Fruit fly (Drosophila melanogaster): ENCODE data around the gene CG42821.
"Not testable (repeated sequence)": the region's sequence is repeated elsewhere in the genome, so short reads cannot be mapped to it uniquely, and the experiment has no call there.

Gene CG42821

dm6 chr3R:17430481-17430880 is 17.6 kb downstream of the CG42821 start:
- TF ChIP-seq CG8301 (tag; optimal IDR thresholded peaks at IDR 0.05), result peak; percentile 58
- TF ChIP-seq CG8159 (tag; optimal IDR thresholded peaks at IDR 0.05), result no peak
- no peak for TF ChIP-seq CG34367 (tag; optimal IDR thresholded peaks at IDR 0.05)
- TF ChIP-seq CG15710 (tag; optimal IDR thresholded peaks at IDR 0.05), result no peak
- TF ChIP-seq CG13204 (GFP tag; optimal IDR thresholded peaks at IDR 0.05), result no peak
- peak; percentile 74; the same call in 2 of the 3 replicates for TF ChIP-seq CG4496 (GFP tag; IDR thresholded peaks at IDR 0.05)
- no peak for TF ChIP-seq gl (tag; optimal IDR thresholded peaks at IDR 0.05)
- no peak for TF ChIP-seq Pif1B (GFP tag; optimal IDR thresholded peaks at IDR 0.05)
- TF ChIP-seq fd96Ca (GFP tag; IDR thresholded peaks at IDR 0.05), result no peak; the same call in 2 of the 3 replicates
- TF ChIP-seq Ets98B (GFP tag; IDR thresholded peaks at IDR 0.05), result peak; percentile 64
- TF ChIP-seq Pif1A (GFP tag; optimal IDR thresholded peaks at IDR 0.05), result no peak
- peak; percentile 41 for TF ChIP-seq CG14655 (GFP tag; optimal IDR thresholded peaks at IDR 0.05)
- no peak for TF ChIP-seq rn (GFP tag; IDR thresholded peaks at IDR 0.05)
- TF ChIP-seq CG32121 (GFP tag; IDR thresholded peaks at IDR 0.05), result peak; percentile 60
- no peak for TF ChIP-seq CG10348 (GFP tag; IDR thresholded peaks at IDR 0.05)

DNA sequence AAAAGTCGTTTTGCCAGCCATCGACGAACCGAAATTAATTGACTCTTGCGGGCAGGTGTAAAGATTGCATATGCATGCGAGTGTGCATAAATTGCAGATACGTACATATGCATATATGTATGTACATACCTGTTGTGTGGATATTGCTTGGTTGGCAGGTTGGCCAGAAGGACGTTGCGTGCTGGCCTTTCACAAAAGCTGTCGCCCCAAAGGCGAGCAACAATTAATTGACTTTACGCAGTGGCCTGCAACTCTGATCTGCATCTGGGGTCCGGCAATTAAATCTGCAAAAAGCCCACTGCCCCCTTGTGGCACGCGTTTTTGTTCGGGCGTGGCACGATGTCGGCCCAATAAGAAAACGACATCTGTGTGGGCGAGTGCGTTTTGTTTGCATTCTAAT is 20.2 kb downstream of the CG42821 start:
- TF ChIP-seq CG34367 (tag; optimal IDR thresholded peaks at IDR 0.05) (no peak), CG14655 (GFP tag; optimal IDR thresholded peaks at IDR 0.05) (no peak), CG12605 (GFP tag; IDR thresholded peaks at IDR 0.05) (no peak), gl (tag; optimal IDR thresholded peaks at IDR 0.05) (no peak), fd96Ca (GFP tag; IDR thresholded peaks at IDR 0.05) (no peak), CG8301 (tag; optimal IDR thresholded peaks at IDR 0.05) (no peak), EcR (GFP tag; optimal IDR thresholded peaks at IDR 0.05) (no peak), rn (GFP tag; IDR thresholded peaks at IDR 0.05) (no peak)

dm6 chr3R:17434330-17434729 is 21.5 kb downstream of the CG42821 start, which contains the start of gene CG44090:
TSS of gene CG44090 (minus strand) at chr3R:17434430.
- TF ChIP-seq gl (tag; optimal IDR thresholded peaks at IDR 0.05), result no peak
- no peak for TF ChIP-seq CG34367 (tag; optimal IDR thresholded peaks at IDR 0.05)
- TF ChIP-seq CG8301 (tag; optimal IDR thresholded peaks at IDR 0.05), result no peak

dm6 chr3R:17440628-17441027 is 27.8 kb downstream of the CG42821 start, which contains the start of gene CG14331:
TSS of gene CG14331 (minus strand) at chr3R:17440728.
- TF ChIP-seq Ets98B (GFP tag; IDR thresholded peaks at IDR 0.05), result no peak
- TF ChIP-seq CG4496 (GFP tag; IDR thresholded peaks at IDR 0.05), result no peak
- TF ChIP-seq rn (GFP tag; IDR thresholded peaks at IDR 0.05), result no peak
- TF ChIP-seq CG32121 (GFP tag; IDR thresholded peaks at IDR 0.05), result no peak
- TF ChIP-seq Pif1B (GFP tag; optimal IDR thresholded peaks at IDR 0.05), result no peak
- no peak for TF ChIP-seq CG12605 (GFP tag; IDR thresholded peaks at IDR 0.05)

DNA sequence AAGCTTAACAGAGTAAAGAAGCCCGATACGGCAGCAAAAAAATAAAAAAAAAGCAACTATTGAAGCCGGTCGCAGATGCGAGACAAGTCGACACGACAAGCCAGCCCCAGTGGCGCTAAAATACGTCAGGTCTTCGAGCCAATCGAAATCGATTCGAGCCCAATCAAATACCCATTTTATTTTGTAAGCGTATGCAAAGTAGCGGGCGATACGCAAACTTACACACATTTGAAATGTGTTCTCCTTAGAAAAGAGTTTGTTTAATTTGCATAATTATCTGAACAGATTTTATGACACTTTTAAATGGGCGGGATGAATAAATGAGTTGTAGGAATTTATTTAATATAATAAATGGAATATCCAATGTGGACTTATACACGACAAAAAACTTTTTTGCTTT is 34.7 kb downstream of the CG42821 start:
- no peak for TF ChIP-seq CG4496 (GFP tag; IDR thresholded peaks at IDR 0.05)

DNA sequence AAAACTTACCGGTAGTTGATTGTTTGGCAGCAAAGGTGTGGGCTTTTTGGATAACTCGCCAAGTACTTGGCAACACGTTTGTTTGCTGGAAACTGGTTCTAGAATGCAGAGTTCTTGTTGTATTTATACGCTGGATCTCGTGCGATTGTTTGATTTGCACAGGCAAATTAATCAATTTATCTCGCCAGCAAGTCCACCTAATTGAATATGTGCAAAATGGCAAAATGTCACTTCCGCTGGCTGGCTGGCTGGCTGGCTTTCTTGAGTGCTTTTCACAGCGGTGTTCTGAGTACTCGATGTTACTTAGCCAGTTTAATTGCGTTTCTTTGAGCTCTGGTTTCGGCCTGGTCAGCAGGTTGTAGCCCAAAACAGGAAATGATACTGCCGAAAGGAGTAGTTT is 35.9 kb downstream of the CG42821 start, which contains the start of gene Eh:
Gene Eh, minus strand, starts transcription at position 101 of the 400 bp plus-strand sequence.
- no peak for TF ChIP-seq CG8159 (tag; optimal IDR thresholded peaks at IDR 0.05)
- TF ChIP-seq EcR (GFP tag; optimal IDR thresholded peaks at IDR 0.05), result no peak
- no peak for TF ChIP-seq rn (GFP tag; IDR thresholded peaks at IDR 0.05)
- no peak for TF ChIP-seq Snoo (tag; optimal IDR thresholded peaks at IDR 0.05)
- no peak for TF ChIP-seq CG4496 (GFP tag; IDR thresholded peaks at IDR 0.05)
- no peak for TF ChIP-seq CG17806 (tag; optimal IDR thresholded peaks at IDR 0.05)
- no peak for TF ChIP-seq gl (tag; optimal IDR thresholded peaks at IDR 0.05)
- TF ChIP-seq fd96Ca (GFP tag; IDR thresholded peaks at IDR 0.05), result no peak
- no peak for TF ChIP-seq CG15710 (tag; optimal IDR thresholded peaks at IDR 0.05)
- TF ChIP-seq CG32121 (GFP tag; IDR thresholded peaks at IDR 0.05), result no peak
- no peak for TF ChIP-seq CG13204 (GFP tag; optimal IDR thresholded peaks at IDR 0.05)
- no peak for TF ChIP-seq CG14655 (GFP tag; optimal IDR thresholded peaks at IDR 0.05)
- no peak for TF ChIP-seq Pif1A (GFP tag; optimal IDR thresholded peaks at IDR 0.05)
- TF ChIP-seq Ets98B (GFP tag; IDR thresholded peaks at IDR 0.05), result no peak
- TF ChIP-seq CG10348 (GFP tag; IDR thresholded peaks at IDR 0.05), result no peak
- no peak for TF ChIP-seq D1 (tag; optimal IDR thresholded peaks at IDR 0.05)
- TF ChIP-seq CG34367 (tag; optimal IDR thresholded peaks at IDR 0.05), result no peak
- no peak for TF ChIP-seq CG12605 (GFP tag; IDR thresholded peaks at IDR 0.05)
- TF ChIP-seq CG9948 (tag; optimal IDR thresholded peaks at IDR 0.05), result no peak

- TF ChIP-seq D1 (tag; optimal IDR thresholded peaks at IDR 0.05) (peak; percentile 86), Pif1A (GFP tag; optimal IDR thresholded peaks at IDR 0.05) (no peak)
Observed at dm6 chr3R:17449402-17449801, 36.5 kb downstream of the CG42821 start.

- TF ChIP-seq Ets98B (GFP tag; IDR thresholded peaks at IDR 0.05); CG8301 (tag; optimal IDR thresholded peaks at IDR 0.05); CG10348 (GFP tag; IDR thresholded peaks at IDR 0.05): not testable (repeated sequence)
Observed at dm6 chr3R:17456676-17457075, 43.8 kb downstream of the CG42821 start, which contains the start of gene CG14330. TSS of gene CG14330 (minus strand) at chr3R:17456776.
